Fruit fly (Drosophila melanogaster) whole organism, embryonic: ENCODE results near the gene Drgx.

ENCODE experiments used
- B-H1 ChIP-seq: fragments of 200-800 bp; sonication (Bioruptor generic); IDR thresholded peaks from 3 replicates; pipeline ENCODE4 v1.3.6; 2022; ENCODE audit warnings: missing biosample characterization, missing genetic modification characterization
- BEAF-32 ChIP-seq: fragments of 200-800 bp; sonication (Bioruptor generic); optimal IDR thresholded peaks from 3 replicates; lab custom pipeline; 2017; ENCODE audit warnings: missing biosample characterization, missing genetic modification characterization, mild to moderate bottlenecking, moderate library complexity, missing genetic modification reagents
- CG10565 ChIP-seq: fragments of 200-800 bp; sonication (Bioruptor generic); optimal IDR thresholded peaks from 3 replicates; lab custom pipeline; 2016; ENCODE audit warnings: missing biosample characterization, mild to moderate bottlenecking, missing genetic modification characterization
- CG11695 ChIP-seq: fragments of 200-800 bp; sonication (Bioruptor generic); IDR thresholded peaks from 3 replicates; pipeline ENCODE4 v1.3.6; 2022; ENCODE audit warnings: missing biosample characterization, missing genetic modification characterization
- CG1233 ChIP-seq: fragments of 200-800 bp; sonication (Bioruptor generic); optimal IDR thresholded peaks from 4 replicates; lab custom pipeline; 2018; ENCODE audit warnings: missing biosample characterization, mild to moderate bottlenecking, missing genetic modification characterization
- CG12942 ChIP-seq: fragments of 200-800 bp; sonication (Bioruptor generic); optimal IDR thresholded peaks from 3 replicates; lab custom pipeline; 2016; ENCODE audit warnings: missing biosample characterization, missing genetic modification characterization
- CG13296 ChIP-seq: fragments of 200-800 bp; sonication (Bioruptor generic); optimal IDR thresholded peaks from 3 replicates; lab custom pipeline; 2018; ENCODE audit warnings: missing biosample characterization, mild to moderate bottlenecking, missing genetic modification characterization
- CG16779 ChIP-seq: fragments of 200-800 bp; sonication (Bioruptor generic); IDR thresholded peaks from 2 replicates; pipeline ENCODE4 v1.3.6; 2022; ENCODE audit warnings: missing biosample characterization, missing genetic modification characterization
- CG16815 ChIP-seq: fragments of 200-800 bp; sonication (Bioruptor generic); optimal IDR thresholded peaks from 3 replicates; lab custom pipeline; 2017; ENCODE audit warnings: missing biosample characterization, mild to moderate bottlenecking, missing genetic modification characterization
- CG17385 ChIP-seq: fragments of 200-800 bp; sonication (Bioruptor generic); optimal IDR thresholded peaks from 3 replicates; lab custom pipeline; 2018; ENCODE audit warnings: missing biosample characterization, mild to moderate bottlenecking, missing genetic modification characterization
- CG17612 ChIP-seq: fragments of 200-800 bp; sonication (Bioruptor generic); IDR thresholded peaks from 2 replicates; pipeline ENCODE4 v1.3.6; 2022; ENCODE audit warnings: missing biosample characterization, missing genetic modification characterization
- CG2678 ChIP-seq: fragments of 200-800 bp; sonication (Bioruptor generic); optimal IDR thresholded peaks from 3 replicates; lab custom pipeline; 2019; ENCODE audit warnings: missing biosample characterization, mild to moderate bottlenecking, missing genetic modification characterization, moderate library complexity
- CG34224 ChIP-seq: fragments of 200-800 bp; sonication (Bioruptor generic); IDR thresholded peaks from 3 replicates; pipeline ENCODE4 v1.3.6; 2022; ENCODE audit warnings: missing biosample characterization, missing genetic modification characterization; ENCODE audit not compliant: partially characterized antibody
- CG3995 ChIP-seq: fragments of 200-800 bp; sonication (Bioruptor generic); optimal IDR thresholded peaks from 3 replicates; lab custom pipeline; 2016; ENCODE audit warnings: missing biosample characterization, missing genetic modification characterization
- CG4360 ChIP-seq: fragments of 200-800 bp; sonication (Bioruptor generic); IDR thresholded peaks from 2 replicates; pipeline ENCODE4 v1.3.6; 2022; ENCODE audit warnings: missing biosample characterization, missing genetic modification characterization
- CG5953 ChIP-seq: fragments of 200-800 bp; sonication (Bioruptor generic); IDR thresholded peaks from 2 replicates; pipeline ENCODE4 v1.3.6; 2022; ENCODE audit warnings: missing biosample characterization, missing genetic modification characterization
- CG6175 ChIP-seq: fragments of 200-800 bp; sonication (Bioruptor generic); IDR thresholded peaks from 3 replicates; pipeline ENCODE4 v1.3.6; 2022; ENCODE audit warnings: missing biosample characterization, missing genetic modification characterization
- CG9932 ChIP-seq: fragments of 200-800 bp; sonication (Bioruptor generic); IDR thresholded peaks from 2 replicates; pipeline ENCODE4 v1.3.6; 2022; ENCODE audit warnings: missing biosample characterization, missing genetic modification characterization
- CkIIα-i1 ChIP-seq: fragments of 200-800 bp; sonication (Bioruptor generic); IDR thresholded peaks from 2 replicates; pipeline ENCODE4 v1.3.6; 2022; ENCODE audit warnings: missing biosample characterization, missing genetic modification characterization
- E2f2 ChIP-seq: fragments of 200-800 bp; sonication (Bioruptor generic); IDR thresholded peaks from 2 replicates; pipeline ENCODE4 v1.3.6; 2022; ENCODE audit warnings: missing biosample characterization, missing genetic modification characterization
- ERR ChIP-seq: fragments of 200-800 bp; sonication (Bioruptor generic); optimal IDR thresholded peaks from 2 replicates; lab custom pipeline; 2016; ENCODE audit warnings: missing biosample characterization, missing genetic modification characterization
- Med ChIP-seq: fragments of 200-800 bp; sonication (Bioruptor generic); peaks from one replicate; lab custom pipeline; 2016; ENCODE audit warnings: missing biosample characterization, missing genetic modification characterization, mild to moderate bottlenecking, inconsistent platforms, moderate library complexity
- Myb ChIP-seq: fragments of 200-800 bp; sonication (Bioruptor generic); optimal IDR thresholded peaks from 2 replicates; lab custom pipeline; 2016; ENCODE audit warnings: missing biosample characterization, missing genetic modification characterization
- NFAT ChIP-seq: fragments of 200-800 bp; sonication (Bioruptor generic); IDR thresholded peaks from 2 replicates; pipeline ENCODE4 v1.3.6; 2022; ENCODE audit warnings: missing biosample characterization, missing genetic modification characterization
- PHDP ChIP-seq: fragments of 200-800 bp; sonication (Bioruptor generic); optimal IDR thresholded peaks from 3 replicates; lab custom pipeline; 2018; ENCODE audit warnings: missing biosample characterization, mild to moderate bottlenecking, missing genetic modification characterization, moderate library complexity
- Sry-δ ChIP-seq: fragments of 200-800 bp; sonication (Bioruptor generic); optimal IDR thresholded peaks from 2 replicates; lab custom pipeline; 2016; ENCODE audit warnings: missing biosample characterization, missing genetic modification characterization
- Ssrp ChIP-seq: fragments of 200-800 bp; sonication (Bioruptor generic); optimal IDR thresholded peaks from 2 replicates; lab custom pipeline; 2018; ENCODE audit warnings: missing biosample characterization, mild to moderate bottlenecking, missing genetic modification characterization, moderate library complexity
- amos ChIP-seq: fragments of 200-800 bp; sonication (Bioruptor generic); IDR thresholded peaks from 2 replicates; pipeline ENCODE4 v1.3.6; 2022; ENCODE audit warnings: missing biosample characterization, missing genetic modification characterization; ENCODE audit not compliant: partially characterized antibody
- ewg ChIP-seq: fragments of 200-800 bp; sonication (Bioruptor generic); optimal IDR thresholded peaks from 3 replicates; lab custom pipeline; 2017; ENCODE audit warnings: mild to moderate bottlenecking, missing biosample characterization, missing genetic modification reagents, missing genetic modification characterization
- fd102C ChIP-seq: fragments of 200-800 bp; sonication (Bioruptor generic); optimal IDR thresholded peaks from 2 replicates; lab custom pipeline; 2018; ENCODE audit warnings: missing biosample characterization, mild to moderate bottlenecking, missing genetic modification characterization, moderate library complexity
- gcm ChIP-seq: fragments of 200-800 bp; sonication (Bioruptor generic); optimal IDR thresholded peaks from 2 replicates; lab custom pipeline; 2019; ENCODE audit warnings: missing biosample characterization, mild to moderate bottlenecking, missing genetic modification characterization, moderate library complexity
- gfzf ChIP-seq: fragments of 200-800 bp; sonication (Bioruptor generic); optimal IDR thresholded peaks from 2 replicates; lab custom pipeline; 2016; ENCODE audit warnings: missing biosample characterization, mild to moderate bottlenecking, missing genetic modification characterization, moderate library complexity
- gt ChIP-seq: fragments of 200-800 bp; sonication (Bioruptor generic); IDR thresholded peaks from 2 replicates; pipeline ENCODE4 v1.3.6; 2022; ENCODE audit warnings: missing biosample characterization, missing genetic modification characterization
- jumu ChIP-seq: fragments of 200-800 bp; sonication (Bioruptor generic); optimal IDR thresholded peaks from 3 replicates; lab custom pipeline; 2016; ENCODE audit warnings: missing biosample characterization, missing genetic modification characterization
- kah ChIP-seq: fragments of 200-800 bp; sonication (Bioruptor generic); optimal IDR thresholded peaks from 2 replicates; lab custom pipeline; 2018; ENCODE audit warnings: missing biosample characterization, mild to moderate bottlenecking, missing genetic modification characterization
- kay ChIP-seq: fragments of 200-800 bp; sonication (Bioruptor generic); optimal IDR thresholded peaks from 2 replicates; lab custom pipeline; 2016; ENCODE audit warnings: missing biosample characterization, missing genetic modification characterization
- kni ChIP-seq: fragments of 200-800 bp; sonication (Bioruptor generic); optimal IDR thresholded peaks from 3 replicates; lab custom pipeline; 2017; ENCODE audit warnings: mild to moderate bottlenecking, missing biosample characterization, missing genetic modification reagents, missing genetic modification characterization
- knrl ChIP-seq: fragments of 200-800 bp; sonication (Bioruptor generic); IDR thresholded peaks from 3 replicates; pipeline ENCODE4 v1.3.6; 2022; ENCODE audit warnings: missing biosample characterization, missing genetic modification characterization; ENCODE audit not compliant: partially characterized antibody
- luna ChIP-seq: fragments of 200-800 bp; sonication (Bioruptor generic); optimal IDR thresholded peaks from 2 replicates; lab custom pipeline; 2016; ENCODE audit warnings: missing biosample characterization, missing genetic modification characterization
- nom ChIP-seq: fragments of 200-800 bp; sonication (Bioruptor generic); optimal IDR thresholded peaks from 2 replicates; lab custom pipeline; 2017; ENCODE audit warnings: missing biosample characterization, missing genetic modification characterization, mild to moderate bottlenecking, moderate library complexity, missing genetic modification reagents
- otp ChIP-seq: fragments of 200-800 bp; sonication (Bioruptor generic); IDR thresholded peaks from 3 replicates; pipeline ENCODE4, ENCODE4 v1.3.6; 2022; ENCODE audit warnings: missing biosample characterization, missing genetic modification characterization
- p53 ChIP-seq: fragments of 200-800 bp; sonication (Bioruptor generic); optimal IDR thresholded peaks from 2 replicates; lab custom pipeline; 2016; ENCODE audit warnings: missing biosample characterization, missing genetic modification characterization
- pita ChIP-seq: fragments of 200-800 bp; sonication (Bioruptor generic); optimal IDR thresholded peaks from 2 replicates; lab custom pipeline; 2017; ENCODE audit warnings: missing biosample characterization, mild to moderate bottlenecking, missing genetic modification characterization
- pros ChIP-seq: fragments of 200-800 bp; sonication (Bioruptor generic); optimal IDR thresholded peaks from 3 replicates; lab custom pipeline; 2019; ENCODE audit warnings: missing biosample characterization, mild to moderate bottlenecking, missing genetic modification characterization, moderate library complexity
- sens ChIP-seq: fragments of 200-800 bp; sonication (Bioruptor generic); peaks from one replicate; lab custom pipeline; 2016; ENCODE audit warnings: missing biosample characterization, missing genetic modification characterization
- slou ChIP-seq: fragments of 200-800 bp; sonication (Bioruptor generic); optimal IDR thresholded peaks from 3 replicates; lab custom pipeline; 2016; ENCODE audit warnings: missing biosample characterization, missing genetic modification characterization
- sna ChIP-seq: fragments of 200-800 bp; sonication (Bioruptor generic); IDR thresholded peaks from 2 replicates; pipeline ENCODE4 v1.3.6; 2022; ENCODE audit warnings: missing biosample characterization, missing genetic modification characterization; ENCODE audit not compliant: partially characterized antibody
- tup ChIP-seq: fragments of 200-800 bp; sonication (Bioruptor generic); optimal IDR thresholded peaks from 2 replicates; lab custom pipeline; 2016; ENCODE audit warnings: missing biosample characterization, mild to moderate bottlenecking, missing genetic modification characterization, moderate library complexity
- tx ChIP-seq: fragments of 200-800 bp; sonication (Bioruptor generic); optimal IDR thresholded peaks from 2 replicates; lab custom pipeline; 2016; ENCODE audit warnings: missing biosample characterization, missing genetic modification characterization
- zf30C ChIP-seq: fragments of 200-800 bp; sonication (Bioruptor generic); optimal IDR thresholded peaks from 3 replicates; lab custom pipeline; 2018; ENCODE audit warnings: missing biosample characterization, mild to moderate bottlenecking, missing genetic modification characterization

Gene Drgx

DNA sequence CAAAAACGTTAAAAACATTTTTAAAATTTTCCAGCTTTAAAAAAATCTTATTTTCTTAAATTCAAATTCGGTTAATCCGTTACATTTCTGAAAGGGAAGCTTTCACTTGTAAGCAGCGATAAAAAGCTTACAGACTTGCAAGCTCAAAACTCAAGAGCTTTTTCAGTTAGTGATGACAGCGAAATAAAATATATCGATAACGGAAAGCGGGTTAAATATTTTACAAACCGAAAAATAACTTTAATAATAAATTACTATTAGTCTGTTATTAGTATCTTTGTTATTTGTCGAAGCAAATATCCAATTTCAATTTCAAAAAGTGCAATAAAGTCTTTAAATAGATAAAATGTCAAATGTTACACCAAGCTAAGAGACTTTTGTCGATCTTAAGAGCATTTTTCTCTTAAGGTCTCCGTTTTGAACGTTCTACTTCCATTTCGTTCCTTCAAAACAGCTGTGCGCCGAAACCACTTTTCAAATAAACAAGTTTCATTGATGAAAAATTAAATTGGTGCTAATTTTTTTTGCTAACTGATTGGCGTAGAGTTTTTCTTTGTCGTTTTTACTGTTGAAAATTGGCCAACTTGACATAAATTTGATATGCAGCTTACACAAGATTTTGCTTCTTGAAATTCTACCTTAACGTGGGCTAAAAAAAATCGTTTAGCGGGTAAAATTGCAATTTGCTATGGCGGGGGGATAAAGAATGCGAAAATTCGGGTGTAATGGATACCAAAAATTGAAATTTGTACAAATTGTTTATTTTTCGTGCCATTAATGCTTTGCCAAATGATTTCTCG is 14.2 kb upstream of the Drgx start (continued):
- TF ChIP-seq kay (GFP tag; lab: Kevin White, UChicago) = no peak
- TF ChIP-seq ERR (GFP tag; lab: Kevin White, UChicago) = no peak
- TF ChIP-seq jumu (GFP tag; lab: Kevin White, UChicago) = no peak
- TF ChIP-seq gfzf (GFP tag; lab: Kevin White, UChicago) = no peak
- TF ChIP-seq CG10565 = no peak
- TF ChIP-seq Ssrp (tag; lab: Kevin White, UChicago) = no peak
- TF ChIP-seq CG1233 = no peak
- no peak for TF ChIP-seq CG3995
- TF ChIP-seq E2f2 (GFP tag; lab: Robert Waterston, UW) = 0 out of 2 replicates have a peak, but pooled peaks have one; percentile 29
- TF ChIP-seq gcm = peak; percentile 11
- TF ChIP-seq sens (GFP tag; lab: Kevin White, UChicago) = peak; percentile 57
- TF ChIP-seq sna (GFP tag; lab: Robert Waterston, UW) = peak; percentile 70
- no peak for TF ChIP-seq CG6175 (GFP tag; lab: Robert Waterston, UW)
- TF ChIP-seq CkIIα-i1 (GFP tag; lab: Robert Waterston, UW) = no peak
- no peak for TF ChIP-seq CG16815 (GFP tag; lab: Kevin White, UChicago)
- no peak for TF ChIP-seq nom
- TF ChIP-seq NFAT (GFP tag; lab: Robert Waterston, UW) = no peak
- peak; percentile 23; the same call in 1 of the 3 replicates for TF ChIP-seq knrl
- no peak for TF ChIP-seq Med (GFP tag; lab: Kevin White, UChicago)
- no peak for TF ChIP-seq pita (GFP tag; lab: Kevin White, UChicago)
- TF ChIP-seq kah (GFP tag; lab: Kevin White, UChicago) = no peak
- TF ChIP-seq B-H1 (GFP tag; lab: Robert Waterston, UW) = no peak
- no peak for TF ChIP-seq CG17612 (GFP tag; lab: Robert Waterston, UW)
- TF ChIP-seq amos = peak; percentile 55; the same call in 1 of the 2 replicates
- TF ChIP-seq luna (GFP tag; lab: Kevin White, UChicago) = no peak
- TF ChIP-seq tup = no peak
- TF ChIP-seq CG17385 (GFP tag; lab: Kevin White, UChicago) = peak; percentile 21
- TF ChIP-seq PHDP (tag; lab: Kevin White, UChicago) = peak; percentile 8
- TF ChIP-seq CG4360 (GFP tag; lab: Robert Waterston, UW) = no peak
- TF ChIP-seq p53 (GFP tag; lab: Kevin White, UChicago) = no peak
- no peak for TF ChIP-seq tx (GFP tag; lab: Kevin White, UChicago)
- TF ChIP-seq gt (GFP tag; lab: Robert Waterston, UW) = no peak
- TF ChIP-seq ewg (GFP tag; lab: Kevin White, UChicago) = no peak
- no peak for TF ChIP-seq CG5953 (GFP tag; lab: Robert Waterston, UW)
- no peak for TF ChIP-seq CG9932 (GFP tag; lab: Robert Waterston, UW)
- TF ChIP-seq Sry-δ (GFP tag; lab: Kevin White, UChicago) = peak; percentile 50
- TF ChIP-seq CG16779 (GFP tag; lab: Robert Waterston, UW) = no peak
- no peak for TF ChIP-seq slou (GFP tag; lab: Kevin White, UChicago)
- TF ChIP-seq otp (GFP tag; lab: Robert Waterston, UW) = no peak
- TF ChIP-seq BEAF-32 (GFP tag; lab: Kevin White, UChicago) = peak; percentile 67
- peak; percentile 78 for TF ChIP-seq CG34224 (GFP tag; lab: Robert Waterston, UW)
- peak; percentile 73 for TF ChIP-seq Myb (GFP tag; lab: Kevin White, UChicago)
- no peak for TF ChIP-seq CG12942 (GFP tag; lab: Kevin White, UChicago)
- TF ChIP-seq zf30C (GFP tag; lab: Kevin White, UChicago) = no peak
- TF ChIP-seq kni = no peak
- no peak for TF ChIP-seq pros (GFP tag; lab: Kevin White, UChicago)
- 0 out of 3 replicates have a peak, but pooled peaks have one; percentile 16 for TF ChIP-seq CG11695 (GFP tag; lab: Robert Waterston, UW)
- TF ChIP-seq CG2678 (tag; lab: Kevin White, UChicago) = no peak
- no peak for TF ChIP-seq fd102C (GFP tag; lab: Kevin White, UChicago)
- TF ChIP-seq CG13296 (GFP tag; lab: Kevin White, UChicago) = no peak
